Fruit fly (Drosophila melanogaster) whole organism, embryonic: ENCODE measurements around the gene CG42699.

Experiments used
- Bdp1 ChIP-seq: fragments of 200-800 bp; sonication (Bioruptor generic); optimal IDR thresholded peaks from 3 replicates; lab custom pipeline; 2016; ENCODE audit warnings: missing biosample characterization, missing genetic modification characterization
- CG10321 ChIP-seq: fragments of 200-800 bp; sonication (Bioruptor generic); IDR thresholded peaks from 2 replicates; pipeline ENCODE4 v1.3.6; 2022; ENCODE audit warnings: missing biosample characterization, missing genetic modification characterization
- CG13424 ChIP-seq: fragments of 200-800 bp; sonication (Bioruptor generic); optimal IDR thresholded peaks from 2 replicates; lab custom pipeline; 2019; ENCODE audit warnings: missing biosample characterization, mild to moderate bottlenecking, missing genetic modification characterization, moderate library complexity
- Lim3 ChIP-seq: fragments of 200-800 bp; sonication (Bioruptor generic); IDR thresholded peaks from 2 replicates; pipeline ENCODE4 v1.3.6; 2022; ENCODE audit warnings: missing biosample characterization, missing genetic modification characterization
- Spps ChIP-seq: fragments of 200-800 bp; sonication (Bioruptor generic); optimal IDR thresholded peaks from 2 replicates; lab custom pipeline; 2018; ENCODE audit warnings: missing biosample characterization, mild to moderate bottlenecking, missing genetic modification characterization
- croc ChIP-seq: fragments of 200-800 bp; sonication (Bioruptor generic); conservative IDR thresholded peaks from 3 replicates; pipeline ENCODE4 v1.3.6; 2022; ENCODE audit warnings: missing biosample characterization, missing genetic modification characterization
- crp ChIP-seq, 2 experiments: fragments of 200-800 bp; sonication (Bioruptor generic); optimal IDR thresholded peaks; 2 replicates in 1 of 2; 3 replicates in 1 of 2; lab custom pipeline; 2017; ENCODE audit warnings: missing biosample characterization in 2 of 2, missing genetic modification characterization in 2 of 2, mild to moderate bottlenecking in 1 of 2, moderate library complexity in 1 of 2
- disco-r ChIP-seq: fragments of 200-800 bp; sonication (Bioruptor generic); optimal IDR thresholded peaks from 2 replicates; lab custom pipeline; 2016; ENCODE audit warnings: missing biosample characterization, missing genetic modification characterization
- odd ChIP-seq: fragments of 200-800 bp; sonication (Bioruptor generic); optimal IDR thresholded peaks from 2 replicates; lab custom pipeline; 2017; ENCODE audit warnings: missing biosample characterization, mild to moderate bottlenecking, missing genetic modification characterization
- pb ChIP-seq: fragments of 200-800 bp; sonication (Bioruptor generic); optimal IDR thresholded peaks from 3 replicates; lab custom pipeline; 2016; ENCODE audit warnings: missing biosample characterization, missing genetic modification characterization
- zen2 ChIP-seq: fragments of 200-800 bp; sonication (Bioruptor generic); IDR thresholded peaks from 3 replicates; pipeline ENCODE4 v1.3.6; 2022; ENCODE audit warnings: missing biosample characterization, missing genetic modification characterization; ENCODE audit not compliant: partially characterized antibody

- TF ChIP-seq croc (GFP tag; lab: Robert Waterston, UW) (no peak), pb (GFP tag; lab: Kevin White, UChicago) (no peak), odd (no peak), zen2 (GFP tag; lab: Robert Waterston, UW) (no peak), CG13424 (tag; lab: Kevin White, UChicago) (no peak), disco-r (GFP tag; lab: Kevin White, UChicago) (no peak), CG10321 (GFP tag; lab: Robert Waterston, UW) (no peak), Lim3 (GFP tag; lab: Robert Waterston, UW) (no peak), crp (GFP tag; optimal IDR thresholded peaks at IDR 0.05; lab: Kevin White, UChicago) (no peak), Bdp1 (no peak), Spps (tag; lab: Kevin White, UChicago) (no peak)
Measured at dm6 chrX:5772409-5772808, 8.1 kb downstream of the CG42699 start.
